Fruit fly (Drosophila melanogaster) whole organism, embryonic: ENCODE data around the gene Ugt36D1.
A peak's percentile ranks its signal among the peaks of the same experiment; 100 is the strongest.

Experiments
- Adf1 ChIP-seq: fragments of 200-800 bp; sonication (Bioruptor generic); IDR thresholded peaks from 2 replicates; pipeline ENCODE4 v1.3.6; 2022; ENCODE audit warnings: missing biosample characterization, missing genetic modification characterization
- CG13287 ChIP-seq: fragments of 200-800 bp; sonication (Bioruptor generic); IDR thresholded peaks from 2 replicates; pipeline ENCODE4 v1.3.6; 2022; ENCODE audit warnings: missing biosample characterization, missing genetic modification characterization; ENCODE audit not compliant: partially characterized antibody
- CG15479 ChIP-seq: fragments of 200-800 bp; sonication (Bioruptor generic); optimal IDR thresholded peaks from 3 replicates; lab custom pipeline; 2019; ENCODE audit warnings: missing biosample characterization, mild to moderate bottlenecking, missing genetic modification characterization, moderate library complexity
- CG16863 ChIP-seq: fragments of 200-800 bp; sonication (Bioruptor generic); optimal IDR thresholded peaks from 3 replicates; lab custom pipeline; 2016; ENCODE audit warnings: missing biosample characterization, missing genetic modification characterization
- CG17328 ChIP-seq: fragments of 200-800 bp; sonication (Bioruptor generic); IDR thresholded peaks from 2 replicates; pipeline ENCODE4 v1.3.6; 2022; ENCODE audit warnings: missing biosample characterization, missing genetic modification characterization
- CG17802 ChIP-seq: fragments of 200-800 bp; sonication (Bioruptor generic); optimal IDR thresholded peaks from 2 replicates; lab custom pipeline; 2018; ENCODE audit warnings: missing biosample characterization, mild to moderate bottlenecking, missing genetic modification characterization, moderate library complexity
- CG1832 ChIP-seq: fragments of 200-800 bp; sonication (Bioruptor generic); optimal IDR thresholded peaks from 2 replicates; lab custom pipeline; 2017; ENCODE audit warnings: missing biosample characterization, mild to moderate bottlenecking, missing genetic modification characterization, inconsistent platforms
- CG2889 ChIP-seq: fragments of 200-800 bp; sonication (Bioruptor generic); IDR thresholded peaks from 3 replicates; pipeline ENCODE4 v1.3.6; 2022; ENCODE audit warnings: missing biosample characterization, missing genetic modification characterization
- CG30431 ChIP-seq: fragments of 200-800 bp; sonication (Bioruptor generic); optimal IDR thresholded peaks from 2 replicates; lab custom pipeline; 2017; ENCODE audit warnings: missing biosample characterization, missing genetic modification characterization
- CG31388 ChIP-seq: fragments of 200-800 bp; sonication (Bioruptor generic); optimal IDR thresholded peaks from 2 replicates; lab custom pipeline; 2016; ENCODE audit warnings: missing biosample characterization, missing genetic modification characterization
- CG3995 ChIP-seq: fragments of 200-800 bp; sonication (Bioruptor generic); optimal IDR thresholded peaks from 3 replicates; lab custom pipeline; 2016; ENCODE audit warnings: missing biosample characterization, missing genetic modification characterization
- CG5953 ChIP-seq: fragments of 200-800 bp; sonication (Bioruptor generic); IDR thresholded peaks from 2 replicates; pipeline ENCODE4 v1.3.6; 2022; ENCODE audit warnings: missing biosample characterization, missing genetic modification characterization
- CG7372 ChIP-seq: fragments of 200-800 bp; sonication (Bioruptor generic); IDR thresholded peaks from 2 replicates; pipeline ENCODE4 v1.3.6; 2022; ENCODE audit warnings: missing biosample characterization, missing genetic modification characterization
- D ChIP-seq, 2 experiments: fragments of 200-800 bp in 1 of 2; fragments of >200 bp in 1 of 2; sonication (Bioruptor generic) in 1 of 2; optimal IDR thresholded peaks; 2 replicates in 1 of 2; 3 replicates in 1 of 2; lab custom pipeline; 2017; ENCODE audit warnings: mild to moderate bottlenecking in 1 of 2, missing biosample characterization in 1 of 2, missing genetic modification characterization in 1 of 2, missing genetic modification reagents in 1 of 2
- Dbx ChIP-seq: fragments of 200-800 bp; sonication (Bioruptor generic); IDR thresholded peaks from 3 replicates; pipeline ENCODE4 v1.3.6; 2022; ENCODE audit warnings: missing biosample characterization, missing genetic modification characterization
- Deaf1 ChIP-seq: fragments of 200-800 bp; optimal IDR thresholded peaks from 3 replicates; lab custom pipeline; 2019; ENCODE audit warnings: missing biosample characterization, mild to moderate bottlenecking, missing genetic modification characterization, moderate library complexity
- Dll ChIP-seq: fragments of 200-800 bp; sonication (Bioruptor generic); IDR thresholded peaks from 4 replicates; pipeline ENCODE4 v1.3.6; 2022; ENCODE audit warnings: missing biosample characterization, missing genetic modification characterization; ENCODE audit not compliant: partially characterized antibody
- Doc2 ChIP-seq: fragments of 200-800 bp; sonication (Bioruptor generic); IDR thresholded peaks from 2 replicates; pipeline ENCODE4 v1.3.6; 2022; ENCODE audit warnings: missing biosample characterization, missing genetic modification characterization
- Ets97D ChIP-seq: fragments of 200-800 bp; sonication (Bioruptor generic); optimal IDR thresholded peaks from 3 replicates; lab custom pipeline; 2016; ENCODE audit warnings: missing biosample characterization, missing genetic modification characterization
- Fer1 ChIP-seq: fragments of 200-800 bp; sonication (Bioruptor generic); optimal IDR thresholded peaks from 2 replicates; lab custom pipeline; 2017; ENCODE audit warnings: missing biosample characterization, mild to moderate bottlenecking, missing genetic modification characterization
- Jarid2 ChIP-seq: fragments of 200-800 bp; sonication (Bioruptor generic); optimal IDR thresholded peaks from 3 replicates; lab custom pipeline; 2017; ENCODE audit warnings: mild to moderate bottlenecking, missing biosample characterization, missing genetic modification reagents, missing genetic modification characterization
- Med ChIP-seq: fragments of 200-800 bp; sonication (Bioruptor generic); peaks from one replicate; lab custom pipeline; 2016; ENCODE audit warnings: missing biosample characterization, missing genetic modification characterization, mild to moderate bottlenecking, inconsistent platforms, moderate library complexity
- Optix ChIP-seq: fragments of 200-800 bp; sonication (Bioruptor generic); IDR thresholded peaks from 3 replicates; pipeline ENCODE4 v1.3.6; 2022; ENCODE audit warnings: missing biosample characterization, missing genetic modification characterization
- chm ChIP-seq: fragments of 200-800 bp; sonication (Bioruptor generic); IDR thresholded peaks from 2 replicates; pipeline ENCODE4 v1.3.6; 2022; ENCODE audit warnings: missing biosample characterization, missing genetic modification characterization
- crol ChIP-seq: fragments of 200-800 bp; sonication (Bioruptor generic); IDR thresholded peaks from 2 replicates; pipeline ENCODE4 v1.3.6; 2022; ENCODE audit warnings: missing biosample characterization, missing genetic modification characterization
- emc ChIP-seq: fragments of 200-800 bp; sonication (Bioruptor generic); optimal IDR thresholded peaks from 2 replicates; lab custom pipeline; 2016; ENCODE audit warnings: missing biosample characterization, missing genetic modification characterization
- exex ChIP-seq: fragments of 200-800 bp; sonication (Bioruptor generic); optimal IDR thresholded peaks from 4 replicates; lab custom pipeline; 2018; ENCODE audit warnings: missing biosample characterization, mild to moderate bottlenecking, missing genetic modification characterization, moderate library complexity
- fd102C ChIP-seq: fragments of 200-800 bp; sonication (Bioruptor generic); optimal IDR thresholded peaks from 2 replicates; lab custom pipeline; 2018; ENCODE audit warnings: missing biosample characterization, mild to moderate bottlenecking, missing genetic modification characterization, moderate library complexity
- lilli ChIP-seq: fragments of 200-800 bp; sonication (Bioruptor generic); optimal IDR thresholded peaks from 3 replicates; lab custom pipeline; 2016; ENCODE audit warnings: missing biosample characterization, missing genetic modification characterization
- lola ChIP-seq, 3 experiments: fragments of >200 bp in 2 of 3; fragments of 200-800 bp in 1 of 3; sonication (Bioruptor generic) in 1 of 3; optimal IDR thresholded peaks; 2 replicates each; lab custom pipeline; 2017 to 2019; ENCODE audit warnings: missing biosample characterization in 3 of 3, missing genetic modification characterization in 3 of 3, mild to moderate bottlenecking in 1 of 3, moderate library complexity in 1 of 3
- mirr ChIP-seq: fragments of 200-800 bp; sonication (Bioruptor generic); optimal IDR thresholded peaks from 3 replicates; lab custom pipeline; 2018; ENCODE audit warnings: missing biosample characterization, mild to moderate bottlenecking, missing genetic modification characterization
- pnt ChIP-seq: fragments of 200-800 bp; sonication (Bioruptor generic); optimal IDR thresholded peaks from 3 replicates; lab custom pipeline; 2016; ENCODE audit warnings: missing biosample characterization, missing genetic modification characterization
- row ChIP-seq: fragments of 200-800 bp; sonication (Bioruptor generic); IDR thresholded peaks from 3 replicates; pipeline ENCODE4 v1.3.6; 2022; ENCODE audit warnings: missing biosample characterization, missing genetic modification characterization
- sens ChIP-seq: fragments of 200-800 bp; sonication (Bioruptor generic); peaks from one replicate; lab custom pipeline; 2016; ENCODE audit warnings: missing biosample characterization, missing genetic modification characterization
- tll ChIP-seq, 2 experiments: fragments of 200-800 bp in 1 of 2; fragments of >200 bp in 1 of 2; sonication (Bioruptor generic) in 1 of 2; optimal IDR thresholded peaks; 2 replicates each; lab custom pipeline; 2017 to 2019; ENCODE audit warnings: missing biosample characterization in 2 of 2, missing genetic modification characterization in 2 of 2, mild to moderate bottlenecking in 1 of 2, moderate library complexity in 1 of 2
- wek ChIP-seq: fragments of 200-800 bp; sonication (Bioruptor generic); optimal IDR thresholded peaks from 3 replicates; lab custom pipeline; 2018; ENCODE audit warnings: missing biosample characterization, mild to moderate bottlenecking, missing genetic modification characterization, moderate library complexity
- zen ChIP-seq: fragments of 200-800 bp; sonication (Bioruptor generic); optimal IDR thresholded peaks from 3 replicates; lab custom pipeline; 2018; ENCODE audit warnings: missing biosample characterization, mild to moderate bottlenecking, missing genetic modification characterization, moderate library complexity

The Ugt36D1 gene

DNA sequence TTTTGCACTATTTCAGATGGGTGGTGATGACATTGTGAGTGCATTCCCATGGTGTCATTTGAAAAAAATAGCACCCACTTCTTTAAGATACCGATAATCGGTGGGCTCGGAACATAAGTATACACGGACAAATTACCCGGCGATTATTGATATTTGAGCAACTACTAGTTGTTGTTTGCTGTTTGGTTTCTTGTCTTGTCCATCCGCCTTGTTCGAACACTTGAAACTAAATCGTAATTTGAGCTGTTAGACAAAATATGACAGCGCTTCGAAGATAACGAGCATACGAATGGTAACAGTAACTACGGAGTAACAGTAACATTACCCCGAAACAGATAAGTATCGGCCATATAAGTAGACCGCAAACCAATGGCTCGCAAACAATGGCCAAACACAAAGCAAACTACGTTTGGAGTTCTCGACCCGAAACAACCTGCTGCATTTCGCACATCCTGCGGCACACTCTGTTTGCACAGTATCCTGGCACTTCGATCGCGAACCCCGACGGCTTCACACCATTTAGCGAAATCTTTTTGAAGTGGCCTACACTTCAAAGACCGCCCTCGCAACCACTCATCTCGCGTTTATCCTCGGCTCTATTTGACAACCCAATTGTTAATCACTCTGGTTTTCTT is 42.3 kb upstream of the Ugt36D1 start:
- no peak for TF ChIP-seq CG17802 (tag; lab: Kevin White, UChicago)
- peak in 1 of 2 experiments; percentile 80 for TF ChIP-seq tll (GFP tag; optimal IDR thresholded peaks at IDR 0.05; lab: Kevin White, UChicago)
- TF ChIP-seq Optix (GFP tag; lab: Robert Waterston, UW): no peak
- peak; percentile 44 for TF ChIP-seq zen
- peak; percentile 81 for TF ChIP-seq exex (tag; lab: Kevin White, UChicago)
- 0 out of 2 replicates have a peak, but pooled peaks have one; percentile 34 for TF ChIP-seq chm (GFP tag; lab: Robert Waterston, UW)
- peak; percentile 75 for TF ChIP-seq mirr (GFP tag; lab: Kevin White, UChicago)
- TF ChIP-seq CG1832 (GFP tag; lab: Kevin White, UChicago): no peak
- peak; percentile 56 for TF ChIP-seq D (optimal IDR thresholded peaks at IDR 0.05; lab: Kevin White, UChicago)
- TF ChIP-seq D (GFP tag; optimal IDR thresholded peaks at IDR 0.05; lab: Kevin White, UChicago): no peak
- peak; percentile 61 for TF ChIP-seq CG15479

DNA sequence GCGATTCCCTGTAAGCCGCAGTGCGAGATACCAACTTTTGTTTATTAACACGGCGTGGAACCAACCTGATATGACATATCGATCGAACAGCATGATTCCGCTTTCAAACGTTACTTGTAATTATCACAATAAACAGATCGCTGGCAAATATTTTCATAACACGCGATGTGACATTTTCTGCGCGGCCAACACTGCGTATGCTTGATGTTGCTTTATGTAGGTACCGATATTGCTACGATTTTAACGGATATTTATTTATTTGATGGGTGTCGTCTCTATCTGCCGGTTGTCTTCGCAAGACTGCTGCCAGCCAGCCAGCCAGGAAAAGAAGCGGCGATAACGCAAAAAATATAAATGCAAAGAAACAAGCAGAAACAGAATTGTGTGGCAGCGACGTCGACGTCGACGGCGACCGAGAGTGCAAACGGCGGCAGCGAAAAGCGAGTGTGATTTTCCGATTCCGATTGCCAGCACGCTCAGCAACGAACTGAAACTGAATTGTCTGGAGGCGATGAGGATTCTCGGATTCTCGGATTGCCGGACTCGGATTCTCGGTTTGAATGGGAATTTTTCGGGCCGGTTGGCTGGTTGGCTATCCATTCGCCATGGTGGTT is 41.0 kb upstream of the Ugt36D1 start:
- peak; percentile 58 for TF ChIP-seq Jarid2 (GFP tag; lab: Kevin White, UChicago)
- peak; percentile 64 for TF ChIP-seq sens
- no peak for TF ChIP-seq CG5953
- TF ChIP-seq pnt (GFP tag; lab: Kevin White, UChicago): no peak
- TF ChIP-seq CG16863 (GFP tag; lab: Kevin White, UChicago): no peak
- no peak for TF ChIP-seq CG31388 (GFP tag; lab: Kevin White, UChicago)
- TF ChIP-seq CG13287 (GFP tag; lab: Robert Waterston, UW): no peak
- no peak for TF ChIP-seq fd102C
- no peak for TF ChIP-seq emc (GFP tag; lab: Kevin White, UChicago)
- no peak for TF ChIP-seq lola (GFP tag; optimal IDR thresholded peaks at IDR 0.05; lab: Kevin White, UChicago)
- no peak for TF ChIP-seq CG3995
- no peak for TF ChIP-seq Doc2 (GFP tag; lab: Robert Waterston, UW)
- peak; percentile 68 for TF ChIP-seq CG7372 (GFP tag; lab: Robert Waterston, UW)
- no peak for TF ChIP-seq Ets97D
- TF ChIP-seq Fer1: no peak
- no peak for TF ChIP-seq Dbx
- no peak for TF ChIP-seq CG30431 (GFP tag; lab: Kevin White, UChicago)
- TF ChIP-seq CG17328 (GFP tag; lab: Robert Waterston, UW): no peak
- TF ChIP-seq lilli (GFP tag; lab: Kevin White, UChicago): no peak
- peak; percentile 7; the same call in 1 of the 2 replicates for TF ChIP-seq crol (GFP tag; lab: Robert Waterston, UW)
- TF ChIP-seq CG2889 (GFP tag; lab: Robert Waterston, UW): no peak
- peak; percentile 37 for TF ChIP-seq Med (GFP tag; lab: Kevin White, UChicago)
- TF ChIP-seq row (GFP tag; lab: Robert Waterston, UW): no peak
- peak; percentile 27 for TF ChIP-seq CG15479
- peak; percentile 61 for TF ChIP-seq Adf1 (GFP tag; lab: Robert Waterston, UW)
- TF ChIP-seq wek (GFP tag; lab: Kevin White, UChicago): no peak
- no peak for TF ChIP-seq Dll (GFP tag; lab: Robert Waterston, UW)
- TF ChIP-seq Deaf1 (tag; lab: Kevin White, UChicago): peak; percentile 74
